Fruit fly (Drosophila melanogaster): ENCODE data around the gene CG17075.

dm6 chr2L:299038-299437 lies 31.7 kb upstream of the CG17075 start:
- no peak for TF ChIP-seq eg (GFP tag; IDR thresholded peaks at IDR 0.05)
- TF ChIP-seq OdsH (GFP tag; optimal IDR thresholded peaks at IDR 0.05): no peak
- TF ChIP-seq Lpt (GFP tag; optimal IDR thresholded peaks at IDR 0.05): no peak
- no peak for TF ChIP-seq fd59A (GFP tag; optimal IDR thresholded peaks at IDR 0.05)
